Worm (Caenorhabditis elegans) whole organism, L4/young adult: ENCODE data around the gene chch-3.
"Not testable (repeated sequence)": the region's sequence is repeated elsewhere in the genome, so short reads cannot be mapped to it uniquely, and the experiment has no call there.

Experiments
- W03F9.2 ChIP-seq: fragments of 150-350 bp; optimal IDR thresholded peaks from 2 replicates; lab custom pipeline; 2014; ENCODE audit warnings: missing biosample characterization, missing genetic modification characterization
- dao-5 ChIP-seq: sonication (generic microtip); optimal IDR thresholded peaks from 2 replicates; lab custom pipeline; 2016; ENCODE audit warnings: missing genotype, missing genetic modification characterization, moderate library complexity, missing compliant biosample characterization
- him-1 ChIP-seq: sonication (generic microtip); optimal IDR thresholded peaks from 2 replicates; lab custom pipeline; 2016; ENCODE audit warnings: missing genotype, missing genetic modification reagents, missing genetic modification characterization, missing compliant biosample characterization

The chch-3 gene

ce11 chrII:9438853-9439252 lies 22.0 kb downstream of the chch-3 start:
- TF ChIP-seq W03F9.2 (tag; lab: Kevin White, UChicago) (no peak), dao-5 (tag; lab: Kevin White, UChicago) (no peak), him-1 (tag; lab: Kevin White, UChicago) (no peak)

- TF ChIP-seq W03F9.2 (tag; lab: Kevin White, UChicago) (no peak), dao-5 (tag; lab: Kevin White, UChicago) (no peak), him-1 (tag; lab: Kevin White, UChicago) (no peak)
These were observed 23.2 kb downstream of the chch-3 start, which contains the start of gene chil-17 for ce11 chrII:9440060-9440459. TSS of gene chil-17 (minus strand) at chrII:9440160.

DNA sequence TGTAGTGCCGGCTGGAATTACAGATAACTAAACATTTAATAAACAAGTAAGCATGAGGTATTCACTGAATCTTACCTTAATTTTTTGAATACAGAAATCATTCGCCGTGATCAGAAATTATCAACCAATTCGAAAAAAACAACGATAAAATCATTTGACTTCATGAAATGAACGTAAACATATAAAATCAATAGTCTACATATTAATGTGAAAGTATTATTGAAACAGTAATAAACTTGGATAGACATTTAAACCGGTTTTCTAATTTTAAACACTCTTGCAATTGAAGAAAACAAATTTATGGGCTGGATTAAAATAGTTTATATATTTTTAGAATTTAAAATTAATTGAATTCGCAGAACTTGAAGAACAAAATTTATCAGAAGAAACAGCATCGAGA lies 25.0 kb downstream of the chch-3 start, which contains the start of gene chil-16:
Gene chil-16 (minus strand): TSS at position 101 of the 400 bp plus-strand sequence.
- TF ChIP-seq W03F9.2 (tag; lab: Kevin White, UChicago) (no peak), him-1 (tag; lab: Kevin White, UChicago) (no peak), dao-5 (tag; lab: Kevin White, UChicago) (no peak)

- no peak for TF ChIP-seq W03F9.2 (tag; lab: Kevin White, UChicago)
- no peak for TF ChIP-seq him-1 (tag; lab: Kevin White, UChicago)
- no peak for TF ChIP-seq dao-5 (tag; lab: Kevin White, UChicago)
These were observed 26.7 kb downstream of the chch-3 start, which contains the start of gene chil-15 for ce11 chrII:9443522-9443921. TSS of gene chil-15 (minus strand) at chrII:9443622.

- TF ChIP-seq him-1 (tag; lab: Kevin White, UChicago) (no peak), W03F9.2 (tag; lab: Kevin White, UChicago) (no peak), dao-5 (tag; lab: Kevin White, UChicago) (no peak)
These were observed 28.6 kb downstream of the chch-3 start, which contains the start of gene R09D1.13 for ce11 chrII:9445368-9445767. TSS of gene R09D1.13 (minus strand) at chrII:9445468.

DNA sequence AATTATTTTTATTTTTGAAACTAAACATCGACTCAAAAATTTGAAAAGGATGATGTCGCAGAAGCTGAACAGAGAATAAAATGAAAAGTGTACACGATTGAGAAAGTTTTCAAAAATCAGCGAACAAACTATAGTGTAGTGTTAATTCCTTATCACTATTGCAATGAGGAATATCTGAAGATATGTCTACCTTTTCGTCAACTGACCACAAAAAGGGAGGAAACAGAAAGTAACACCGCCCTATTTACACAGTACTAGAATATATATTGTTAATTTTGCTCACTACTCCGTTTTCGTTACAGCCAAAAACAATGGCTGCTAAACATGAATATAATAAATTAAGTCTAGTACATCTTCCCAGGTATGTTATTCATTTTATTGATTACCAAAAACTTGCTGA lies 31.2 kb downstream of the chch-3 start, which contains the start of gene chil-18:
Gene chil-18 (plus strand): TSS at position 301 of the 400 bp plus-strand sequence.
- TF ChIP-seq W03F9.2 (tag; lab: Kevin White, UChicago) (no peak), dao-5 (tag; lab: Kevin White, UChicago) (no peak), him-1 (tag; lab: Kevin White, UChicago) (no peak)

- TF ChIP-seq him-1, dao-5, W03F9.2 (tag; lab: Kevin White, UChicago): not testable (repeated sequence)
These were observed 35.4 kb downstream of the chch-3 start, which contains the start of gene R09D1.12 for ce11 chrII:9452172-9452571. TSS of gene R09D1.12 (minus strand) at chrII:9452272.

DNA sequence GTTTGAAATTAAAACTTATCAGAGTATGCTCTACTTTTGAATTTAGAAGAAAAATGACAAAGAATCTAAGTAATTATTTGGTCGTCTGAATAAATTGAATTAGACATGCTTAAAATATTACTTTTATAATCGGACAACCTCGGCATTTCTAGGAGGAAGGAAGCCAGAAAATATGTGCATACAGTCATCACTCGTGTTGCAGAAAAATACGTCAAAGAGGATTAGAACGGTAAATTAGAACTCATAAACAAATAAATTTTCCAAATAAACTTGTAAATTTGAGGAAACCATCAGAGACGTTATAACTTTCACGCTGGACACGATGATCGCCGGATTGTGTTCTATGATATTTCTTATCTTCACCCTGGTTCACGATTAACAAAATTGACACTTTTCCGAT lies 37.5 kb downstream of the chch-3 start, which contains the start of gene chil-19:
Gene chil-19 (minus strand): TSS at position 101 of the 400 bp plus-strand sequence.
- TF ChIP-seq W03F9.2 (tag; lab: Kevin White, UChicago) (no peak), dao-5 (tag; lab: Kevin White, UChicago) (no peak), him-1 (tag; lab: Kevin White, UChicago) (no peak)

ce11 chrII:9459462-9459861 lies 42.6 kb downstream of the chch-3 start, which contains the start of gene R09D1.14:
TSS of gene R09D1.14 (minus strand) at chrII:9459562.
- TF ChIP-seq dao-5, W03F9.2, him-1 (tag; lab: Kevin White, UChicago): not testable (repeated sequence)

- not testable (repeated sequence) for TF ChIP-seq W03F9.2, him-1, dao-5 (tag; lab: Kevin White, UChicago)
These were observed 45.1 kb downstream of the chch-3 start, which contains the start of gene chil-21 for ce11 chrII:9461881-9462280. TSS of gene chil-21 (minus strand) at chrII:9461981.

- TF ChIP-seq dao-5 (tag; lab: Kevin White, UChicago) (no peak), him-1 (tag; lab: Kevin White, UChicago) (no peak), W03F9.2 (tag; lab: Kevin White, UChicago) (no peak)
These were observed 49.3 kb downstream of the chch-3 start, which contains the start of gene chil-22 for ce11 chrII:9466095-9466494. TSS of gene chil-22 (minus strand) at chrII:9466195.
